Worm (Caenorhabditis elegans) whole organism, L4 larva: ENCODE data around the gene fbxa-55.

ENCODE experiments used
- D1046.2 ChIP-seq: fragments of 200-800 bp; sonication (Bioruptor generic); IDR thresholded peaks from 2 replicates; pipeline ENCODE4 v1.3.6; 2022; ENCODE audit warnings: missing genetic modification characterization, missing compliant biosample characterization
- F10B5.3 ChIP-seq: sonication (generic microtip); optimal IDR thresholded peaks from 2 replicates; lab custom pipeline; 2016; ENCODE audit warnings: mild to moderate bottlenecking, missing genetic modification characterization, missing compliant biosample characterization
- F26F4.8 ChIP-seq: fragments of 200-800 bp; sonication (Bioruptor generic); conservative IDR thresholded peaks from 2 replicates; pipeline ENCODE4 v1.3.6; 2022; ENCODE audit warnings: missing genetic modification characterization, missing compliant biosample characterization
- T20F7.1 ChIP-seq: fragments of 200-800 bp; sonication (Bioruptor generic); optimal IDR thresholded peaks from 2 replicates; lab custom pipeline; 2018; ENCODE audit warnings: mild to moderate bottlenecking, missing genetic modification characterization, missing compliant biosample characterization
- Y48G9A.11 ChIP-seq: fragments of 200-800 bp; sonication (Bioruptor generic); IDR thresholded peaks from 2 replicates; pipeline ENCODE4 v1.3.6; 2022; ENCODE audit warnings: missing genetic modification reagents, missing genetic modification characterization, missing compliant biosample characterization
- Y5F2A.4 ChIP-seq: fragments of 200-800 bp; sonication (Bioruptor generic); optimal IDR thresholded peaks from 2 replicates; lab custom pipeline; 2018; ENCODE audit warnings: mild to moderate bottlenecking, missing genetic modification characterization, missing compliant biosample characterization
- ama-1 ChIP-seq: fragments of 150-350 bp; optimal IDR thresholded peaks from 2 replicates; lab custom pipeline; 2014; ENCODE audit warnings: inconsistent platforms, mixed read lengths
- arid-1 ChIP-seq: fragments of 200-800 bp; sonication (Bioruptor generic); conservative IDR thresholded peaks from 2 replicates; pipeline ENCODE4 v1.3.6; 2022; ENCODE audit warnings: missing genetic modification reagents, missing genetic modification characterization, missing compliant biosample characterization
- attf-4 ChIP-seq: sonication (generic microtip); optimal IDR thresholded peaks from 3 replicates; lab custom pipeline; 2017; ENCODE audit warnings: missing biosample characterization, missing genetic modification characterization
- ceh-62 ChIP-seq: sonication (generic microtip); optimal IDR thresholded peaks from 2 replicates; lab custom pipeline; 2017; ENCODE audit warnings: missing biosample characterization, missing genetic modification characterization
- ceh-82 ChIP-seq: sonication (generic microtip); optimal IDR thresholded peaks from 2 replicates; lab custom pipeline; 2017; ENCODE audit warnings: missing biosample characterization, missing genetic modification characterization
- daf-12 ChIP-seq: fragments of 150-350 bp; optimal IDR thresholded peaks from 2 replicates; lab custom pipeline; 2014; ENCODE audit warnings: missing biosample characterization, missing genetic modification reagents, missing genetic modification characterization
- daf-16 ChIP-seq, 3 experiments: sonication (generic microtip); optimal IDR thresholded peaks; 2 replicates each; lab custom pipeline; 2016 to 2017; ENCODE audit warnings: missing genetic modification characterization in 3 of 3, missing genetic modification reagents in 3 of 3, mild to moderate bottlenecking in 2 of 3, missing compliant biosample characterization in 2 of 3, missing biosample characterization in 1 of 3, moderate library complexity in 1 of 3
- daf-19 ChIP-seq: fragments of 200-800 bp; sonication (Bioruptor generic); conservative IDR thresholded peaks from 2 replicates; pipeline ENCODE4 v1.3.6; 2022; ENCODE audit warnings: missing genetic modification characterization, missing compliant biosample characterization
- daf-8 ChIP-seq: fragments of 200-800 bp; sonication (Bioruptor generic); IDR thresholded peaks from 2 replicates; pipeline ENCODE4 v1.3.6; 2022; ENCODE audit warnings: missing genetic modification characterization, missing compliant biosample characterization
- dmd-6 ChIP-seq: fragments of 200-800 bp; sonication (Bioruptor generic); IDR thresholded peaks from 2 replicates; pipeline ENCODE4 v1.3.6; 2022; ENCODE audit warnings: missing genetic modification reagents, missing genetic modification characterization, missing compliant biosample characterization
- dmd-8 ChIP-seq: fragments of 200-800 bp; sonication (Bioruptor generic); IDR thresholded peaks from 2 replicates; pipeline ENCODE4 v1.3.6; 2022; ENCODE audit warnings: missing genetic modification characterization, missing compliant biosample characterization
- dpl-1 ChIP-seq: fragments of 150-350 bp; optimal IDR thresholded peaks from 2 replicates; lab custom pipeline; 2014; ENCODE audit warnings: missing biosample characterization, missing genetic modification reagents, missing genetic modification characterization
- duxl-1 ChIP-seq: sonication (generic microtip); optimal IDR thresholded peaks from 2 replicates; lab custom pipeline; 2016; ENCODE audit warnings: mild to moderate bottlenecking, missing genetic modification characterization, moderate library complexity, missing compliant biosample characterization; ENCODE audit not compliant: poor library complexity
- egl-27 ChIP-seq: sonication (generic microtip); optimal IDR thresholded peaks from 3 replicates; lab custom pipeline; 2017; ENCODE audit warnings: missing biosample characterization, missing genetic modification reagents, missing genetic modification characterization
- egl-43 ChIP-seq: fragments of 200-800 bp; sonication (Bioruptor generic); IDR thresholded peaks from 2 replicates; pipeline ENCODE4 v1.3.6; 2022; ENCODE audit warnings: missing genetic modification reagents, missing genetic modification characterization, missing compliant biosample characterization
- gei-8 ChIP-seq: fragments of 200-800 bp; sonication (Bioruptor generic); optimal IDR thresholded peaks from 2 replicates; lab custom pipeline; 2018; ENCODE audit warnings: mild to moderate bottlenecking, missing genetic modification characterization, missing compliant biosample characterization
- hif-1 ChIP-seq, 2 experiments: sonication (generic microtip); optimal IDR thresholded peaks; 2 replicates each; lab custom pipeline; 2016 to 2017; ENCODE audit warnings: missing compliant biosample characterization in 2 of 2, missing genetic modification characterization in 2 of 2, missing genetic modification reagents in 2 of 2, missing genotype in 2 of 2, mild to moderate bottlenecking in 1 of 2
- hlh-11 ChIP-seq: fragments of 200-800 bp; sonication (Bioruptor generic); optimal IDR thresholded peaks from 2 replicates; lab custom pipeline; 2018; ENCODE audit warnings: mild to moderate bottlenecking, missing genetic modification characterization, missing compliant biosample characterization
- hlh-30 ChIP-seq: sonication (generic microtip); optimal IDR thresholded peaks from 2 replicates; lab custom pipeline; 2017; ENCODE audit warnings: antibody characterized with exemption, mild to moderate bottlenecking, missing genetic modification characterization, missing compliant biosample characterization; ENCODE audit not compliant: insufficient read depth
- hmg-1.1 ChIP-seq: fragments of 200-800 bp; sonication (Bioruptor generic); IDR thresholded peaks from 2 replicates; pipeline ENCODE4 v1.3.6; 2022; ENCODE audit warnings: missing genetic modification reagents, missing genetic modification characterization, missing compliant biosample characterization
- jun-1 ChIP-seq: fragments of 150-350 bp; optimal IDR thresholded peaks from 2 replicates; lab custom pipeline; 2014; ENCODE audit warnings: missing biosample characterization, missing genetic modification reagents, missing genetic modification characterization
- lin-29 ChIP-seq: fragments of 200-800 bp; sonication (Bioruptor generic); IDR thresholded peaks from 2 replicates; pipeline ENCODE4 v1.3.6; 2022; ENCODE audit warnings: missing genetic modification reagents, missing genetic modification characterization, missing compliant biosample characterization
- lin-38 ChIP-seq: fragments of 200-800 bp; sonication (Bioruptor generic); IDR thresholded peaks from 2 replicates; pipeline ENCODE4 v1.3.6; 2022; ENCODE audit warnings: missing genetic modification reagents, missing genetic modification characterization, missing compliant biosample characterization
- mdt-29 ChIP-seq: fragments of 200-800 bp; sonication (Bioruptor generic); IDR thresholded peaks from 2 replicates; pipeline ENCODE4 v1.3.6; 2022; ENCODE audit warnings: missing genetic modification reagents, missing genetic modification characterization, missing compliant biosample characterization
- mes-2 ChIP-seq: sonication (generic microtip); optimal IDR thresholded peaks from 2 replicates; lab custom pipeline; 2016; ENCODE audit warnings: missing genotype, mild to moderate bottlenecking, missing genetic modification characterization, missing compliant biosample characterization; ENCODE audit not compliant: poor library complexity, severe bottlenecking
- nhr-11 ChIP-seq: fragments of 150-350 bp; optimal IDR thresholded peaks from 2 replicates; lab custom pipeline; 2014; ENCODE audit warnings: missing biosample characterization, missing genetic modification characterization
- nhr-42 ChIP-seq: fragments of 200-800 bp; sonication (Bioruptor generic); IDR thresholded peaks from 2 replicates; pipeline ENCODE4 v1.3.6; 2022; ENCODE audit warnings: missing genetic modification characterization, missing compliant biosample characterization
- nhr-6 ChIP-seq: fragments of 150-350 bp; optimal IDR thresholded peaks from 2 replicates; lab custom pipeline; 2014; ENCODE audit warnings: missing biosample characterization, missing genetic modification characterization
- pha-4 ChIP-seq, 2 experiments: fragments of 150-350 bp in 1 of 2; fragments of 200-800 bp in 1 of 2; sonication (Bioruptor generic) in 1 of 2; IDR thresholded peaks in 1 of 2; optimal IDR thresholded peaks in 1 of 2; 2 replicates each; pipeline versions ENCODE4 v1.3.6 to Lab custom; 2014 to 2022; ENCODE audit warnings: missing genetic modification characterization in 2 of 2, missing genetic modification reagents in 2 of 2, missing biosample characterization in 1 of 2, missing compliant biosample characterization in 1 of 2
- php-3 ChIP-seq: fragments of 200-800 bp; sonication (Bioruptor generic); IDR thresholded peaks from 2 replicates; pipeline ENCODE4 v1.3.6; 2022; ENCODE audit warnings: missing genetic modification reagents, missing genetic modification characterization, missing compliant biosample characterization
- sdz-12 ChIP-seq: fragments of 200-800 bp; sonication (Bioruptor generic); optimal IDR thresholded peaks from 2 replicates; lab custom pipeline; 2018; ENCODE audit warnings: mild to moderate bottlenecking, missing genetic modification characterization, missing compliant biosample characterization
- spr-3 ChIP-seq: fragments of 200-800 bp; sonication (Bioruptor generic); optimal IDR thresholded peaks from 2 replicates; lab custom pipeline; 2018; ENCODE audit warnings: mild to moderate bottlenecking, missing genetic modification characterization, missing compliant biosample characterization
- tra-1 ChIP-seq: fragments of 200-800 bp; sonication (Bioruptor generic); IDR thresholded peaks from 2 replicates; pipeline ENCODE4 v1.3.6; 2022; ENCODE audit warnings: missing genetic modification reagents, missing genetic modification characterization, missing compliant biosample characterization
- zag-1 ChIP-seq: fragments of 150-350 bp; optimal IDR thresholded peaks from 2 replicates; lab custom pipeline; 2014; ENCODE audit warnings: missing biosample characterization, missing genetic modification characterization
- ztf-11 ChIP-seq: fragments of 150-350 bp; optimal IDR thresholded peaks from 2 replicates; lab custom pipeline; 2014; ENCODE audit warnings: missing biosample characterization, missing genetic modification characterization

The fbxa-55 gene

ce11 chrIII:910540-911311 is 25.2 kb downstream of the fbxa-55 start, which contains the start of the genes F23H11.5 and bra-2:
F23H11.5 (minus strand) TSS chrIII:910590.
bra-2 (plus strand) TSS chrIII:911261.
- TF ChIP-seq tra-1 (GFP tag; lab: Robert Waterston, UW) (no peak), duxl-1 (no peak), nhr-6 (tag; lab: Kevin White, UChicago) (peak; percentile 41), lin-29 (no peak), ztf-11 (no peak), gei-8 (GFP tag; lab: Kevin White, UChicago) (no peak), dmd-8 (GFP tag; lab: Robert Waterston, UW) (no peak), hif-1 (tag; optimal IDR thresholded peaks at IDR 0.05; lab: Kevin White, UChicago) (no peak), Y5F2A.4 (no peak), jun-1 (tag; lab: Kevin White, UChicago) (no peak), dpl-1 (GFP tag; lab: Kevin White, UChicago) (peak; percentile 5), ceh-82 (no peak), Y48G9A.11 (no peak), nhr-11 (tag; lab: Kevin White, UChicago) (no peak), daf-19 (GFP tag; lab: Robert Waterston, UW) (no peak), egl-27 (tag; lab: Kevin White, UChicago) (no peak), zag-1 (no peak), F26F4.8 (no peak), D1046.2 (GFP tag; lab: Robert Waterston, UW) (no peak), sdz-12 (no peak), hmg-1.1 (GFP tag; lab: Robert Waterston, UW) (no peak), F10B5.3 (tag; lab: Kevin White, UChicago) (no peak), hlh-30 (tag; lab: Kevin White, UChicago) (peak; percentile 1), ama-1 (lab: Kevin White, UChicago) (peak; percentile 24), T20F7.1 (GFP tag; lab: Kevin White, UChicago) (peak; percentile 95), pha-4 (GFP tag; IDR thresholded peaks at IDR 0.05; lab: Robert Waterston, UW) (no peak), pha-4 (tag; optimal IDR thresholded peaks at IDR 0.05; lab: Kevin White, UChicago) (peak; percentile 43), egl-43 (GFP tag; lab: Robert Waterston, UW) (no peak), spr-3 (no peak), attf-4 (no peak), nhr-42 (no peak), daf-12 (no peak), mdt-29 (GFP tag; lab: Robert Waterston, UW) (no peak), daf-8 (GFP tag; lab: Robert Waterston, UW) (no peak), mes-2 (tag; lab: Kevin White, UChicago) (peak; percentile 60)
- TF ChIP-seq, all 104 proteins: peak for 7

ce11 chrIII:909540-909939 is 26.3 kb downstream of the fbxa-55 start, which contains the start of gene crls-1:
crls-1 (minus strand) TSS chrIII:909902.
- TF ChIP-seq arid-1 (GFP tag; lab: Robert Waterston, UW) (0 out of 2 replicates have a peak, but pooled peaks have one; percentile 6), lin-38 (peak; percentile 30; the same call in 1 of the 2 replicates), php-3 (GFP tag; lab: Robert Waterston, UW) (no peak), daf-16 (GFP tag; optimal IDR thresholded peaks at IDR 0.05; lab: Kevin White, UChicago) (no peak), daf-16 (tag; optimal IDR thresholded peaks at IDR 0.05; lab: Kevin White, UChicago) (peak; percentile 13), tra-1 (GFP tag; lab: Robert Waterston, UW) (0 out of 2 replicates have a peak, but pooled peaks have one; percentile 39), ama-1 (lab: Kevin White, UChicago) (peak; percentile 81), ceh-62 (tag; lab: Kevin White, UChicago) (no peak), T20F7.1 (GFP tag; lab: Kevin White, UChicago) (peak; percentile 20), dmd-6 (GFP tag; lab: Robert Waterston, UW) (0 out of 2 replicates have a peak, but pooled peaks have one; percentile 9), hlh-11 (tag; lab: Kevin White, UChicago) (no peak), Y48G9A.11 (0 out of 2 replicates have a peak, but pooled peaks have one; percentile 44), sdz-12 (no peak)
